Worm (Caenorhabditis elegans): ENCODE data around the gene flp-23.

DNA sequence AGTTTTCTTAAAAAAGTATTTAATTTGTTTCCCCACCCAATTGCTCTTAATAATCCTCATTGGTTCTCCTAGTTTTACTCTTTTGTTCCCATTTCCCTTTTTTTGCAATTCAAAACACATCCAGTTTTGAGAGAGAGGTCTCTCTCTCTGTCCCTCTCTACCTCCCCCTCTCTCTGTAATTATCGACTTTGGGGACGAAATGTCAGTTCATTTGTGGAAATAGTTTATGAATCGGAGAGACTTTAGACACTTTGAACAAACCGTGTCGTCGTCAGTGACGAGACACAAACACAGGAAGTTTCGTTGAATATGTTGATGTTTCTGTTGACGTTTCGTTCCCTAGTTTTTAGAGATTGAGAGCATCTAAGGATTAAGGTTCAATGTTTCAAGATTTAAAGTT is 12.6 kb downstream of the flp-23 start:
- TF ChIP-seq pag-3 (tag; optimal IDR thresholded peaks at IDR 0.05; ENCODE audit: borderline replicate concordance) (no peak), eyg-1 (tag; optimal IDR thresholded peaks at IDR 0.05) (no peak)

Measured in whole organism, late embryonic.